Worm (Caenorhabditis elegans) whole organism, mixed stage, embryonic: Measurements from ENCODE around the gene R03G5.6.

Experiments used
- blmp-1 ChIP-seq: fragments of 150-350 bp; optimal IDR thresholded peaks from 2 replicates; lab custom pipeline; 2014; ENCODE audit warnings: missing biosample characterization, missing genetic modification characterization
- elt-1 ChIP-seq: sonication (generic microtip); optimal IDR thresholded peaks from 2 replicates; lab custom pipeline; 2017; ENCODE audit warnings: missing genetic modification characterization, mild to moderate bottlenecking, missing compliant biosample characterization, antibody characterized with exemption, moderate library complexity, borderline replicate concordance; ENCODE audit not compliant: insufficient read depth
- elt-3 ChIP-seq: fragments of 150-350 bp; optimal IDR thresholded peaks from 2 replicates; lab custom pipeline; 2014; ENCODE audit warnings: missing biosample characterization, missing genetic modification characterization
- flh-1 ChIP-seq: fragments of 200-800 bp; sonication (Bioruptor generic); optimal IDR thresholded peaks from 2 replicates; lab custom pipeline; 2018; ENCODE audit warnings: mild to moderate bottlenecking, missing genetic modification characterization, moderate library complexity, missing compliant biosample characterization
- lin-13 ChIP-seq: fragments of 150-350 bp; optimal IDR thresholded peaks from 2 replicates; lab custom pipeline; 2014; ENCODE audit warnings: missing biosample characterization, missing genetic modification characterization
- lsy-2 ChIP-seq: fragments of 150-350 bp; optimal IDR thresholded peaks from 2 replicates; lab custom pipeline; 2014; ENCODE audit warnings: missing biosample characterization, missing genetic modification characterization
- mep-1 ChIP-seq: fragments of 150-350 bp; optimal IDR thresholded peaks from 2 replicates; lab custom pipeline; 2017; ENCODE audit warnings: missing biosample characterization, missing genetic modification reagents, missing genetic modification characterization, inconsistent platforms
- nhr-2 ChIP-seq: fragments of 150-350 bp; optimal IDR thresholded peaks from 2 replicates; lab custom pipeline; 2014; ENCODE audit warnings: missing biosample characterization, missing genetic modification characterization
- nhr-237 ChIP-seq: fragments of 150-350 bp; optimal IDR thresholded peaks from 2 replicates; lab custom pipeline; 2014; ENCODE audit warnings: missing biosample characterization, missing genetic modification characterization
- nhr-28 ChIP-seq: fragments of 150-350 bp; optimal IDR thresholded peaks from 2 replicates; lab custom pipeline; 2014; ENCODE audit warnings: missing biosample characterization, missing genetic modification characterization
- pha-4 ChIP-seq: fragments of 150-350 bp; optimal IDR thresholded peaks from 2 replicates; lab custom pipeline; 2018; ENCODE audit warnings: missing biosample characterization, missing genetic modification reagents, missing genetic modification characterization
- snpc-4 ChIP-seq: fragments of 150-350 bp; optimal IDR thresholded peaks from 2 replicates; lab custom pipeline; 2014; ENCODE audit warnings: missing biosample characterization, missing genetic modification characterization
- unc-39 ChIP-seq: fragments of 150-350 bp; optimal IDR thresholded peaks from 2 replicates; lab custom pipeline; 2014; ENCODE audit warnings: missing biosample characterization, missing genetic modification characterization
- ztf-11 ChIP-seq: fragments of 150-350 bp; optimal IDR thresholded peaks from 2 replicates; lab custom pipeline; 2014; ENCODE audit warnings: missing biosample characterization, missing genetic modification characterization

DNA sequence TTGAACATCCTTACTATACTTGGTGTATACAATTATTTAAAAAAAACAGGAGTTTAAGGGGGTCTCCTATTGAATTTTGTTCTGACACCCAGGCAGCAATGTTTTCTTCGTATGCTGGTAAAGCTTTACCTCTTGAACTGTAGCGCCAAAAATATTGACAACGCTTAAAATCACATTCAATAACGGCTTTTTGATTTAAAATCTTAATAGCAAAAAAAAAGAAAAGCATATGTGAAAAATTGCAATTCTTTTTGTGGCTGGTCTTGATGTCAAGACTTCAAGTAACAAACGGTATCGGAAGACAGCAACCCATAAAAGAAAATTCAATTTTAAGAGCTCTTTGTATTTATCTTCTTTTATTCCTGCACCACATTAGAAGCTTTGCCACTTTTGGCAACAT, 34.9 kb downstream of the R03G5.6 start:
- no peak for TF ChIP-seq pha-4
- no peak for TF ChIP-seq blmp-1 (tag; lab: Kevin White, UChicago)
- TF ChIP-seq elt-3 (tag; lab: Kevin White, UChicago): no peak
- TF ChIP-seq nhr-28 (tag; lab: Kevin White, UChicago): no peak
- no peak for TF ChIP-seq nhr-2
- no peak for TF ChIP-seq unc-39 (tag; lab: Kevin White, UChicago)
- TF ChIP-seq flh-1 (GFP tag; lab: Kevin White, UChicago): no peak
- no peak for TF ChIP-seq mep-1 (tag; lab: Kevin White, UChicago)
- TF ChIP-seq lin-13 (tag; lab: Kevin White, UChicago): no peak
- TF ChIP-seq lsy-2 (tag; lab: Kevin White, UChicago): no peak
- TF ChIP-seq elt-1 (tag; lab: Kevin White, UChicago): no peak
- TF ChIP-seq snpc-4 (tag; lab: Kevin White, UChicago): no peak
- TF ChIP-seq ztf-11 (tag; lab: Kevin White, UChicago): no peak
- no peak for TF ChIP-seq nhr-237 (tag; lab: Kevin White, UChicago)
